Worm (Caenorhabditis elegans) whole organism, early embryonic: Measurements from ENCODE around the gene ZK470.2.

Experiments used
- B0310.2 ChIP-seq: sonication (generic microtip); optimal IDR thresholded peaks from 2 replicates; lab custom pipeline; 2016; ENCODE audit warnings: mild to moderate bottlenecking, missing genetic modification characterization, missing compliant biosample characterization
- F13C5.2 ChIP-seq: sonication (generic microtip); optimal IDR thresholded peaks from 2 replicates; lab custom pipeline; 2017; ENCODE audit warnings: mild to moderate bottlenecking, missing genetic modification characterization, inconsistent platforms, missing compliant biosample characterization
- aly-1 ChIP-seq: sonication (generic microtip); optimal IDR thresholded peaks from 2 replicates; lab custom pipeline; 2016; ENCODE audit warnings: missing genetic modification characterization, missing compliant biosample characterization
- ama-1 ChIP-seq: fragments of 150-350 bp; optimal IDR thresholded peaks from 2 replicates; lab custom pipeline; 2014
- ceh-13 ChIP-seq: fragments of 200-800 bp; sonication (Bioruptor generic); optimal IDR thresholded peaks from 2 replicates; lab custom pipeline; 2018; ENCODE audit warnings: mild to moderate bottlenecking, missing genetic modification characterization, missing compliant biosample characterization
- ceh-36 ChIP-seq: sonication (generic microtip); optimal IDR thresholded peaks from 2 replicates; lab custom pipeline; 2016; ENCODE audit warnings: missing genetic modification characterization, inconsistent platforms, missing compliant biosample characterization
- ets-7 ChIP-seq: sonication (generic microtip); optimal IDR thresholded peaks from 2 replicates; lab custom pipeline; 2016; ENCODE audit warnings: missing genotype, missing genetic modification characterization, missing compliant biosample characterization
- flt-1 ChIP-seq: fragments of 200-800 bp; sonication (Bioruptor generic); IDR thresholded peaks from 2 replicates; pipeline ENCODE4 v1.3.6; 2022; ENCODE audit warnings: missing genetic modification characterization, missing compliant biosample characterization
- hmbx-1 ChIP-seq: sonication (generic microtip); optimal IDR thresholded peaks from 2 replicates; lab custom pipeline; 2016; ENCODE audit warnings: mild to moderate bottlenecking, missing genetic modification characterization, missing compliant biosample characterization
- hmg-4 ChIP-seq: fragments of 200-800 bp; sonication (Bioruptor generic); optimal IDR thresholded peaks from 2 replicates; lab custom pipeline; 2018; ENCODE audit warnings: mild to moderate bottlenecking, missing genetic modification characterization, missing compliant biosample characterization
- hnd-1 ChIP-seq: sonication (generic microtip); optimal IDR thresholded peaks from 2 replicates; lab custom pipeline; 2016; ENCODE audit warnings: missing genetic modification characterization, missing compliant biosample characterization
- pes-1 ChIP-seq: fragments of 200-800 bp; sonication (Bioruptor generic); IDR thresholded peaks from 2 replicates; pipeline ENCODE4 v1.3.6; 2022; ENCODE audit warnings: missing genetic modification reagents, missing genetic modification characterization, missing compliant biosample characterization
- scrt-1 ChIP-seq: fragments of 200-800 bp; sonication (Bioruptor generic); IDR thresholded peaks from 2 replicates; pipeline ENCODE4 v1.3.6; 2022; ENCODE audit warnings: missing genetic modification characterization, missing compliant biosample characterization
- sea-1 ChIP-seq: fragments of 200-800 bp; sonication (Bioruptor generic); conservative IDR thresholded peaks from 2 replicates; pipeline ENCODE4 v1.3.6; 2022; ENCODE audit warnings: missing genetic modification characterization, missing compliant biosample characterization
- tbx-11 ChIP-seq: fragments of 200-800 bp; sonication (Bioruptor generic); IDR thresholded peaks from 2 replicates; pipeline ENCODE4 v1.3.6; 2022; ENCODE audit warnings: missing genetic modification characterization, missing compliant biosample characterization
- tbx-37 ChIP-seq: fragments of 200-800 bp; sonication (Bioruptor generic); conservative IDR thresholded peaks from 2 replicates; pipeline ENCODE4 v1.3.6; 2022; ENCODE audit warnings: missing genetic modification reagents, missing genetic modification characterization, missing compliant biosample characterization
- tra-4 ChIP-seq: sonication (generic microtip); optimal IDR thresholded peaks from 2 replicates; lab custom pipeline; 2017; ENCODE audit warnings: missing genetic modification characterization, missing compliant biosample characterization

ZK470.2 gene

ce11 chrX:4134855-4135254, at the start of gene ZK470.2:
ZK470.2 (plus strand) TSS chrX:4135155.
- TF ChIP-seq scrt-1 (GFP tag; lab: Robert Waterston, UW) (no peak), aly-1 (no peak), sea-1 (no peak), hnd-1 (tag; lab: Kevin White, UChicago) (no peak), ama-1 (no peak), tbx-37 (no peak), tra-4 (no peak), flt-1 (GFP tag; lab: Robert Waterston, UW) (no peak), hmg-4 (no peak), ceh-36 (no peak), hmbx-1 (tag; lab: Kevin White, UChicago) (no peak), pes-1 (GFP tag; lab: Robert Waterston, UW) (no peak), F13C5.2 (tag; lab: Kevin White, UChicago) (no peak), tbx-11 (GFP tag; lab: Robert Waterston, UW) (no peak), B0310.2 (tag; lab: Kevin White, UChicago) (no peak), ceh-13 (no peak), ets-7 (no peak)

- TF ChIP-seq flt-1 (GFP tag; lab: Robert Waterston, UW): no peak
- TF ChIP-seq hnd-1 (tag; lab: Kevin White, UChicago): no peak
- no peak for TF ChIP-seq tra-4
- no peak for TF ChIP-seq B0310.2 (tag; lab: Kevin White, UChicago)
- TF ChIP-seq tbx-37: no peak
- TF ChIP-seq scrt-1 (GFP tag; lab: Robert Waterston, UW): no peak
- TF ChIP-seq sea-1: no peak
- no peak for TF ChIP-seq hmbx-1 (tag; lab: Kevin White, UChicago)
- no peak for TF ChIP-seq aly-1
- TF ChIP-seq ama-1: no peak
- TF ChIP-seq hmg-4: no peak
- no peak for TF ChIP-seq ets-7
- TF ChIP-seq ceh-13: no peak
- no peak for TF ChIP-seq F13C5.2 (tag; lab: Kevin White, UChicago)
- no peak for TF ChIP-seq tbx-11 (GFP tag; lab: Robert Waterston, UW)
- no peak for TF ChIP-seq ceh-36
- TF ChIP-seq pes-1 (GFP tag; lab: Robert Waterston, UW): no peak
Observed at ce11 chrX:4085489-4085888, 49.5 kb upstream of the ZK470.2 start.

ce11 chrX:4088943-4089342, 46.0 kb upstream of the ZK470.2 start:
- TF ChIP-seq aly-1 (no peak), tbx-37 (no peak), hmg-4 (no peak), sea-1 (no peak), F13C5.2 (tag; lab: Kevin White, UChicago) (no peak), pes-1 (GFP tag; lab: Robert Waterston, UW) (no peak), ets-7 (no peak), ceh-13 (no peak), B0310.2 (tag; lab: Kevin White, UChicago) (no peak), flt-1 (GFP tag; lab: Robert Waterston, UW) (no peak), scrt-1 (GFP tag; lab: Robert Waterston, UW) (no peak), tbx-11 (GFP tag; lab: Robert Waterston, UW) (no peak), ceh-36 (no peak), ama-1 (no peak), hnd-1 (tag; lab: Kevin White, UChicago) (no peak), hmbx-1 (tag; lab: Kevin White, UChicago) (no peak), tra-4 (no peak)

ce11 chrX:4094979-4095378, 40.0 kb upstream of the ZK470.2 start:
- TF ChIP-seq hnd-1 (tag; lab: Kevin White, UChicago) (no peak), ceh-36 (no peak), flt-1 (GFP tag; lab: Robert Waterston, UW) (no peak)

ce11 chrX:4100473-4100872, 34.5 kb upstream of the ZK470.2 start, which contains the start of gene clh-4:
clh-4 (minus strand) TSS chrX:4100573.
- TF ChIP-seq ama-1 (no peak), flt-1 (GFP tag; lab: Robert Waterston, UW) (no peak), sea-1 (no peak), scrt-1 (GFP tag; lab: Robert Waterston, UW) (no peak), tra-4 (no peak), tbx-11 (GFP tag; lab: Robert Waterston, UW) (no peak), F13C5.2 (tag; lab: Kevin White, UChicago) (no peak)

ce11 chrX:4101213-4101612, 33.7 kb upstream of the ZK470.2 start:
- TF ChIP-seq pes-1 (GFP tag; lab: Robert Waterston, UW) (no peak), aly-1 (no peak), tbx-11 (GFP tag; lab: Robert Waterston, UW) (no peak), ceh-13 (no peak), hnd-1 (tag; lab: Kevin White, UChicago) (no peak), tbx-37 (no peak), scrt-1 (GFP tag; lab: Robert Waterston, UW) (no peak), tra-4 (no peak), hmbx-1 (tag; lab: Kevin White, UChicago) (no peak), flt-1 (GFP tag; lab: Robert Waterston, UW) (no peak), F13C5.2 (tag; lab: Kevin White, UChicago) (no peak)

- TF ChIP-seq ceh-36 (no peak), tbx-11 (GFP tag; lab: Robert Waterston, UW) (no peak), sea-1 (no peak)
Observed at ce11 chrX:4102075-4102598, 32.8 kb upstream of the ZK470.2 start, which contains the start of gene R02E4.3. R02E4.3 (minus strand) TSS chrX:4102125.

- TF ChIP-seq hmbx-1 (tag; lab: Kevin White, UChicago) (no peak), F13C5.2 (tag; lab: Kevin White, UChicago) (no peak), tbx-11 (GFP tag; lab: Robert Waterston, UW) (no peak), aly-1 (no peak), sea-1 (no peak), tra-4 (no peak), ets-7 (no peak), ama-1 (no peak), tbx-37 (no peak)
Observed at ce11 chrX:4103071-4103470, 31.9 kb upstream of the ZK470.2 start.
